Fruit fly (Drosophila melanogaster) whole organism, embryonic: ENCODE data around the gene Naa20A.

Experiments
- Awh ChIP-seq: fragments of 200-800 bp; sonication (Bioruptor generic); IDR thresholded peaks from 2 replicates; pipeline ENCODE4, ENCODE4 v1.3.6; 2022; ENCODE audit warnings: missing biosample characterization, missing genetic modification characterization
- BEAF-32 ChIP-seq: fragments of 200-800 bp; sonication (Bioruptor generic); optimal IDR thresholded peaks from 3 replicates; lab custom pipeline; 2017; ENCODE audit warnings: missing biosample characterization, missing genetic modification characterization, mild to moderate bottlenecking, moderate library complexity, missing genetic modification reagents
- CG10147 ChIP-seq: fragments of 200-800 bp; sonication (Bioruptor generic); optimal IDR thresholded peaks from 2 replicates; lab custom pipeline; 2019; ENCODE audit warnings: missing biosample characterization, mild to moderate bottlenecking, missing genetic modification characterization, moderate library complexity
- CG10543 ChIP-seq: fragments of 200-800 bp; sonication (Bioruptor generic); optimal IDR thresholded peaks from 3 replicates; lab custom pipeline; 2017; ENCODE audit warnings: missing biosample characterization, mild to moderate bottlenecking, missing genetic modification characterization, moderate library complexity
- CG10654 ChIP-seq: fragments of 200-800 bp; sonication (Bioruptor generic); optimal IDR thresholded peaks from 2 replicates; lab custom pipeline; 2016; ENCODE audit warnings: missing biosample characterization, missing genetic modification characterization
- CG11085 ChIP-seq: fragments of 200-800 bp; sonication (Bioruptor generic); IDR thresholded peaks from 2 replicates; pipeline ENCODE4 v1.3.6; 2022; ENCODE audit warnings: missing biosample characterization, missing genetic modification characterization
- CG13296 ChIP-seq: fragments of 200-800 bp; sonication (Bioruptor generic); optimal IDR thresholded peaks from 3 replicates; lab custom pipeline; 2018; ENCODE audit warnings: missing biosample characterization, mild to moderate bottlenecking, missing genetic modification characterization
- CG13624 ChIP-seq: fragments of 200-800 bp; sonication (Bioruptor generic); optimal IDR thresholded peaks from 2 replicates; lab custom pipeline; 2016; ENCODE audit warnings: missing biosample characterization, missing genetic modification characterization
- CG15514 ChIP-seq: fragments of 200-800 bp; sonication (Bioruptor generic); optimal IDR thresholded peaks from 3 replicates; lab custom pipeline; 2017; ENCODE audit warnings: missing biosample characterization, missing genetic modification characterization, mild to moderate bottlenecking, moderate library complexity, missing genetic modification reagents
- CG16813 ChIP-seq: fragments of 200-800 bp; sonication (Bioruptor generic); IDR thresholded peaks from 3 replicates; pipeline ENCODE4 v1.3.6; 2022; ENCODE audit warnings: missing biosample characterization, missing genetic modification characterization; ENCODE audit not compliant: partially characterized antibody
- CG17829 ChIP-seq: fragments of 200-800 bp; optimal IDR thresholded peaks from 2 replicates; lab custom pipeline; 2019; ENCODE audit warnings: missing biosample characterization, mild to moderate bottlenecking, missing genetic modification characterization, moderate library complexity
- CG18599 ChIP-seq: fragments of 200-800 bp; sonication (Bioruptor generic); optimal IDR thresholded peaks from 3 replicates; lab custom pipeline; 2017; ENCODE audit warnings: missing biosample characterization, missing genetic modification characterization, mild to moderate bottlenecking, moderate library complexity, missing genetic modification reagents
- CG3065 ChIP-seq: fragments of 200-800 bp; sonication (Bioruptor generic); optimal IDR thresholded peaks from 2 replicates; lab custom pipeline; 2016; ENCODE audit warnings: missing biosample characterization, missing genetic modification characterization
- CG31365 ChIP-seq: fragments of 200-800 bp; sonication (Bioruptor generic); optimal IDR thresholded peaks from 2 replicates; lab custom pipeline; 2018; ENCODE audit warnings: missing biosample characterization, mild to moderate bottlenecking, missing genetic modification characterization
- CG3281 ChIP-seq: fragments of 200-800 bp; sonication (Bioruptor generic); optimal IDR thresholded peaks from 3 replicates; lab custom pipeline; 2017; ENCODE audit warnings: missing biosample characterization, mild to moderate bottlenecking, missing genetic modification characterization
- CG34224 ChIP-seq: fragments of 200-800 bp; sonication (Bioruptor generic); IDR thresholded peaks from 3 replicates; pipeline ENCODE4 v1.3.6; 2022; ENCODE audit warnings: missing biosample characterization, missing genetic modification characterization; ENCODE audit not compliant: partially characterized antibody
- CG42726 ChIP-seq: fragments of 200-800 bp; sonication (Bioruptor generic); IDR thresholded peaks from 2 replicates; pipeline ENCODE4 v1.3.6; 2022; ENCODE audit warnings: missing biosample characterization, missing genetic modification characterization; ENCODE audit not compliant: partially characterized antibody
- CG4282 ChIP-seq: fragments of 200-800 bp; sonication (Bioruptor generic); optimal IDR thresholded peaks from 2 replicates; lab custom pipeline; 2016; ENCODE audit warnings: missing biosample characterization, missing genetic modification characterization
- CG7271 ChIP-seq: fragments of 200-800 bp; sonication (Bioruptor generic); optimal IDR thresholded peaks from 2 replicates; lab custom pipeline; 2018; ENCODE audit warnings: missing biosample characterization, mild to moderate bottlenecking, missing genetic modification characterization, moderate library complexity
- CG7839 ChIP-seq: fragments of 200-800 bp; sonication (Bioruptor generic); optimal IDR thresholded peaks from 3 replicates; lab custom pipeline; 2018; ENCODE audit warnings: missing biosample characterization, mild to moderate bottlenecking, missing genetic modification characterization, moderate library complexity
- CG9437 ChIP-seq: fragments of 200-800 bp; sonication (Bioruptor generic); optimal IDR thresholded peaks from 2 replicates; lab custom pipeline; 2018; ENCODE audit warnings: missing biosample characterization, mild to moderate bottlenecking, missing genetic modification characterization
- D ChIP-seq, 2 experiments: fragments of 200-800 bp in 1 of 2; fragments of >200 bp in 1 of 2; sonication (Bioruptor generic) in 1 of 2; optimal IDR thresholded peaks; 2 replicates in 1 of 2; 3 replicates in 1 of 2; lab custom pipeline; 2017; ENCODE audit warnings: mild to moderate bottlenecking in 1 of 2, missing biosample characterization in 1 of 2, missing genetic modification characterization in 1 of 2, missing genetic modification reagents in 1 of 2
- ERR ChIP-seq: fragments of 200-800 bp; sonication (Bioruptor generic); optimal IDR thresholded peaks from 2 replicates; lab custom pipeline; 2016; ENCODE audit warnings: missing biosample characterization, missing genetic modification characterization
- Hsf ChIP-seq: fragments of 200-800 bp; sonication (Bioruptor generic); optimal IDR thresholded peaks from 3 replicates; lab custom pipeline; 2016; ENCODE audit warnings: missing biosample characterization, missing genetic modification characterization
- Optix ChIP-seq: fragments of 200-800 bp; sonication (Bioruptor generic); IDR thresholded peaks from 3 replicates; pipeline ENCODE4 v1.3.6; 2022; ENCODE audit warnings: missing biosample characterization, missing genetic modification characterization
- Rfx ChIP-seq: fragments of 200-800 bp; sonication (Bioruptor generic); IDR thresholded peaks from 2 replicates; pipeline ENCODE4 v1.3.6; 2022; ENCODE audit warnings: missing biosample characterization, missing genetic modification characterization
- Trl ChIP-seq, 3 experiments: fragments of >200 bp in 2 of 3; fragments of 200-800 bp in 1 of 3; sonication (Bioruptor generic) in 1 of 3; optimal IDR thresholded peaks; 2 replicates in 1 of 3; 3 replicates in 2 of 3; lab custom pipeline; 2016 to 2017; ENCODE audit warnings: missing biosample characterization in 1 of 3, missing genetic modification characterization in 1 of 3
- Xbp1 ChIP-seq: fragments of 200-800 bp; sonication (Bioruptor generic); optimal IDR thresholded peaks from 3 replicates; lab custom pipeline; 2016; ENCODE audit warnings: missing biosample characterization, mild to moderate bottlenecking, missing genetic modification characterization
- ara ChIP-seq: fragments of 200-800 bp; sonication (Bioruptor generic); IDR thresholded peaks from 2 replicates; pipeline ENCODE4 v1.3.6; 2022; ENCODE audit warnings: missing biosample characterization, missing genetic modification characterization
- ato ChIP-seq: fragments of 200-800 bp; sonication (Bioruptor generic); IDR thresholded peaks from 2 replicates; pipeline ENCODE4 v1.3.6; 2022; ENCODE audit warnings: missing biosample characterization, missing genetic modification characterization; ENCODE audit not compliant: partially characterized antibody
- bigmax ChIP-seq: fragments of 200-800 bp; sonication (Bioruptor generic); optimal IDR thresholded peaks from 2 replicates; lab custom pipeline; 2018; ENCODE audit warnings: missing biosample characterization, mild to moderate bottlenecking, missing genetic modification characterization
- ci ChIP-seq: fragments of 200-800 bp; sonication (Bioruptor generic); IDR thresholded peaks from 3 replicates; pipeline ENCODE4 v1.3.6; 2022; ENCODE audit warnings: missing biosample characterization, missing genetic modification characterization
- cwo ChIP-seq: fragments of 200-800 bp; sonication (Bioruptor generic); optimal IDR thresholded peaks from 3 replicates; lab custom pipeline; 2017; ENCODE audit warnings: missing biosample characterization, missing genetic modification characterization, mild to moderate bottlenecking, moderate library complexity, missing genetic modification reagents
- dm ChIP-seq: fragments of 200-800 bp; sonication (Bioruptor generic); optimal IDR thresholded peaks from 3 replicates; lab custom pipeline; 2016; ENCODE audit warnings: missing biosample characterization, missing genetic modification characterization
- ems ChIP-seq: fragments of 200-800 bp; sonication (Bioruptor generic); optimal IDR thresholded peaks from 3 replicates; lab custom pipeline; 2016; ENCODE audit warnings: missing biosample characterization, missing genetic modification characterization
- exex ChIP-seq: fragments of 200-800 bp; sonication (Bioruptor generic); optimal IDR thresholded peaks from 4 replicates; lab custom pipeline; 2018; ENCODE audit warnings: missing biosample characterization, mild to moderate bottlenecking, missing genetic modification characterization, moderate library complexity
- ftz-f1 ChIP-seq: fragments of 200-800 bp; sonication (Bioruptor generic); optimal IDR thresholded peaks from 2 replicates; lab custom pipeline; 2016; ENCODE audit warnings: missing biosample characterization, missing genetic modification characterization
- grau ChIP-seq: fragments of 200-800 bp; optimal IDR thresholded peaks from 3 replicates; lab custom pipeline; 2019; ENCODE audit warnings: missing biosample characterization, mild to moderate bottlenecking, missing genetic modification characterization, moderate library complexity
- hkb ChIP-seq, 2 experiments: fragments of 200-800 bp in 1 of 2; fragments of >200 bp in 1 of 2; sonication (Bioruptor generic) in 1 of 2; IDR thresholded peaks in 1 of 2; optimal IDR thresholded peaks in 1 of 2; 2 replicates each; pipeline versions ENCODE4 v1.3.6 to Lab custom; 2017 to 2022; ENCODE audit warnings: missing biosample characterization in 1 of 2, missing genetic modification characterization in 1 of 2
- kni ChIP-seq: fragments of 200-800 bp; sonication (Bioruptor generic); optimal IDR thresholded peaks from 3 replicates; lab custom pipeline; 2017; ENCODE audit warnings: mild to moderate bottlenecking, missing biosample characterization, missing genetic modification reagents, missing genetic modification characterization
- maf-S ChIP-seq: fragments of 200-800 bp; sonication (Bioruptor generic); optimal IDR thresholded peaks from 2 replicates; lab custom pipeline; 2016; ENCODE audit warnings: missing biosample characterization, missing genetic modification characterization
- sens ChIP-seq: fragments of 200-800 bp; sonication (Bioruptor generic); peaks from one replicate; lab custom pipeline; 2016; ENCODE audit warnings: missing biosample characterization, missing genetic modification characterization
- sim ChIP-seq: fragments of 200-800 bp; sonication (Bioruptor generic); IDR thresholded peaks from 2 replicates; pipeline ENCODE4 v1.3.6; 2022; ENCODE audit warnings: missing biosample characterization, missing genetic modification characterization
- sqz ChIP-seq: fragments of 200-800 bp; sonication (Bioruptor generic); optimal IDR thresholded peaks from 3 replicates; lab custom pipeline; 2018; ENCODE audit warnings: missing biosample characterization, mild to moderate bottlenecking, missing genetic modification characterization
- vvl ChIP-seq: fragments of 200-800 bp; sonication (Bioruptor generic); IDR thresholded peaks from 2 replicates; pipeline ENCODE4 v1.3.6; 2022; ENCODE audit warnings: missing biosample characterization, missing genetic modification characterization

The Naa20A gene

DNA sequence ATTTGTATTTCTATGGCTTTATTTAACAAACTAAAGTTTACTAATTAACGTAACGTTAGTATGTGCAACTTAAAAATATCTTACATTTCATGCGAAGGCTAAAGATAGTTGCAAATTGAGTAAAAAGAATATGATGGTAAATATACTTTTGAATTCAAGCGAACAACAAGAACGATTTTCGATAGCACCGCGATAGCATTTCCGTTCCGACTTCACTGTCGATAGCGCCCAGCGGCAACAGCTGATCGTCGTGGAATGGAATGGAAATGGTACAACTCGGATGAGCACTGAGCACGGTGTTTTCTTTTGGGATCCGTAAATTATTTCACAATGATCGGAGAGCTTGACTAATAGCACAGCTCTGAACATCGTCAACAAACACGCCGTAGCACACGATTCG, 9.4 kb downstream of the Naa20A start (continued):
- TF ChIP-seq kni (GFP tag; lab: Kevin White, UChicago) (peak; percentile 37), grau (tag; lab: Kevin White, UChicago) (peak; percentile 44), hkb (optimal IDR thresholded peaks at IDR 0.05; lab: Kevin White, UChicago) (no peak), hkb (GFP tag; IDR thresholded peaks at IDR 0.05; lab: Robert Waterston, UW) (peak; percentile 69), CG16813 (GFP tag; lab: Robert Waterston, UW) (0 out of 3 replicates have a peak, but pooled peaks have one; percentile 33), CG3281 (GFP tag; lab: Kevin White, UChicago) (peak; percentile 78), CG42726 (GFP tag; lab: Robert Waterston, UW) (no peak), ci (GFP tag; lab: Robert Waterston, UW) (peak; percentile 89), Optix (GFP tag; lab: Robert Waterston, UW) (no peak), CG13296 (GFP tag; lab: Kevin White, UChicago) (peak; percentile 85), sqz (GFP tag; lab: Kevin White, UChicago) (no peak), D (optimal IDR thresholded peaks at IDR 0.05; lab: Kevin White, UChicago) (no peak), D (GFP tag; optimal IDR thresholded peaks at IDR 0.05; lab: Kevin White, UChicago) (peak; percentile 18), CG10654 (GFP tag; lab: Kevin White, UChicago) (no peak), vvl (peak; percentile 65; the same call in 1 of the 2 replicates), CG9437 (GFP tag; lab: Kevin White, UChicago) (peak; percentile 17), CG31365 (peak; percentile 58), CG7839 (no peak), CG17829 (tag; lab: Kevin White, UChicago) (peak; percentile 44), bigmax (GFP tag; lab: Kevin White, UChicago) (peak; percentile 45), CG10147 (GFP tag; lab: Kevin White, UChicago) (peak; percentile 58), maf-S (GFP tag; lab: Kevin White, UChicago) (no peak), BEAF-32 (GFP tag; lab: Kevin White, UChicago) (peak; percentile 48), CG34224 (GFP tag; lab: Robert Waterston, UW) (peak; percentile 55; the same call in 2 of the 3 replicates), CG4282 (GFP tag; lab: Kevin White, UChicago) (no peak), ems (GFP tag; lab: Kevin White, UChicago) (peak; percentile 0), Xbp1 (GFP tag; lab: Kevin White, UChicago) (peak; percentile 5), CG10543 (peak; percentile 68), Hsf (GFP tag; lab: Kevin White, UChicago) (no peak), CG13624 (GFP tag; lab: Kevin White, UChicago) (peak; percentile 35), Rfx (GFP tag; lab: Robert Waterston, UW) (peak; percentile 66; the same call in 1 of the 2 replicates)

DNA sequence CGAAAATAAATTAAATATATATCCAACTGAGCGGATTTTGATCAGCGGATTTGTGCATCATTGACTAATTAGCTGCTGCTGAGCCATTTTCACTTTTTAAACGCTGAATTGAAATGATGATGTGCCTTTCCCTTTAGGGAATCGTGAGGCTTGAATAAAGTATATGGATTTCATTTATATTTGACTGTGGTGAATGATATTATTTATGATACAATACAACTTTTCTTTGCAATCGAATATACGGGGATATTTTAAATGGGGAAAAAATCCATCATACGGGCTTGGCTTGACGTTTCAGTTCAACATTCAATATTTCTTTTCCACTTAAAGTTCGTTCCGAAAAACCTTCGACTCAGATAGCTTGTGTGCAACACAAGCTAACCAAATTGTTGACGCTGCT, 11.6 kb downstream of the Naa20A start, which contains the start of the genes Shawn and Tyler:
Gene Shawn (plus strand): TSS at position 301 of the 400 bp plus-strand sequence.
Gene Tyler (plus strand): TSS at position 301 of the 400 bp plus-strand sequence.
- TF ChIP-seq sens (GFP tag; lab: Kevin White, UChicago) (peak; percentile 56), CG3065 (GFP tag; lab: Kevin White, UChicago) (no peak), ara (GFP tag; lab: Robert Waterston, UW) (0 out of 2 replicates have a peak, but pooled peaks have one; percentile 17)

DNA sequence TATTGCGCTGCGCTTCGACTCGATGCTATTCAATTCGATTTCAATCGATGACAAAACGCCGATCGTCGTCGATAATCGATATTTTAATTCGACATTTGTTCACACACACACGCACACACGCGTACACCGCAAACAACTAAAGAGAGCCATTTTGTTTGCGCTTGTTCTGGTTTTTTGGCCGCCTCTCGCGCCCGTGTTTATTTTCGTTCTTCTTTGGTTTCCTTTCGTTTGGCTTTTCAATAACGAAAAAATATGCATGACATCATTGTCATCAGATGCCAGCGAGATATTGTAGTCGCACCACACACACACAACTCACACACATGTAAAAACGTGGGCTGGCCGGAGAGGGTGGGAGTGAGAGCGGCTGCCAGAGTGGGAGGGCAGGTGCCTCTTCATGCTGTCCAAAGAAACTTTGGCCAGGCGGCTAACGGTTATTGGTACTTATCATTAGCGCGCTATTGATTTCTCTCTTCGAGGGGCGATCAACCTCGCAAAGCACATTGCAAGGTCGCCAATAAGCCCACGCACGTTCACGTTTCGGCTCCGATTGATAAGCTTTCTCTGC, 14.7 kb downstream of the Naa20A start:
- TF ChIP-seq CG15514 (GFP tag; lab: Kevin White, UChicago): peak; percentile 23
- TF ChIP-seq CG13296 (GFP tag; lab: Kevin White, UChicago): peak; percentile 35
- peak; percentile 72 for TF ChIP-seq Awh
- peak; percentile 62 for TF ChIP-seq exex (tag; lab: Kevin White, UChicago)
- TF ChIP-seq ERR (GFP tag; lab: Kevin White, UChicago): peak; percentile 27
- TF ChIP-seq dm (GFP tag; lab: Kevin White, UChicago): peak; percentile 38
- TF ChIP-seq CG11085 (GFP tag; lab: Robert Waterston, UW): no peak
- peak; percentile 32 for TF ChIP-seq CG18599
- peak; percentile 83 for TF ChIP-seq ftz-f1 (GFP tag; lab: Kevin White, UChicago)
- TF ChIP-seq ato (GFP tag; lab: Robert Waterston, UW): peak; percentile 29; the same call in 1 of the 2 replicates
- peak; percentile 93 for TF ChIP-seq cwo (GFP tag; lab: Kevin White, UChicago)
- peak; percentile 82 for TF ChIP-seq kni (GFP tag; lab: Kevin White, UChicago)
- peak; percentile 21 to 65 for TF ChIP-seq Trl (optimal IDR thresholded peaks at IDR 0.05; lab: Kevin White, UChicago)
- TF ChIP-seq Trl (GFP tag; optimal IDR thresholded peaks at IDR 0.05; lab: Kevin White, UChicago): no peak
- TF ChIP-seq CG7271 (tag; lab: Kevin White, UChicago): no peak
- TF ChIP-seq sim: no peak
